Fruit fly (Drosophila melanogaster) whole organism, embryonic: ENCODE results near the gene Cyt-c-d.

Source experiments
- BEAF-32 ChIP-seq: fragments of 200-800 bp; sonication (Bioruptor generic); optimal IDR thresholded peaks from 3 replicates; lab custom pipeline; 2017; ENCODE audit warnings: missing biosample characterization, missing genetic modification characterization, mild to moderate bottlenecking, moderate library complexity, missing genetic modification reagents
- Bdp1 ChIP-seq: fragments of 200-800 bp; sonication (Bioruptor generic); optimal IDR thresholded peaks from 3 replicates; lab custom pipeline; 2016; ENCODE audit warnings: missing biosample characterization, missing genetic modification characterization
- C15 ChIP-seq: fragments of 200-800 bp; sonication (Bioruptor generic); IDR thresholded peaks from 3 replicates; pipeline ENCODE4 v1.3.6; 2022; ENCODE audit warnings: missing biosample characterization, missing genetic modification characterization
- CG10209 ChIP-seq: fragments of 200-800 bp; sonication (Bioruptor generic); optimal IDR thresholded peaks from 3 replicates; lab custom pipeline; 2017; ENCODE audit warnings: missing biosample characterization, mild to moderate bottlenecking, missing genetic modification characterization, missing genetic modification reagents
- CG10654 ChIP-seq: fragments of 200-800 bp; sonication (Bioruptor generic); optimal IDR thresholded peaks from 2 replicates; lab custom pipeline; 2016; ENCODE audit warnings: missing biosample characterization, missing genetic modification characterization
- CG11085 ChIP-seq: fragments of 200-800 bp; sonication (Bioruptor generic); IDR thresholded peaks from 2 replicates; pipeline ENCODE4 v1.3.6; 2022; ENCODE audit warnings: missing biosample characterization, missing genetic modification characterization
- CG12219 ChIP-seq: fragments of 200-800 bp; sonication (Bioruptor generic); optimal IDR thresholded peaks from 3 replicates; lab custom pipeline; 2018; ENCODE audit warnings: missing biosample characterization, mild to moderate bottlenecking, missing genetic modification characterization
- CG12299 ChIP-seq: fragments of 200-800 bp; sonication (Bioruptor generic); optimal IDR thresholded peaks from 2 replicates; lab custom pipeline; 2018; ENCODE audit warnings: missing biosample characterization, mild to moderate bottlenecking, missing genetic modification characterization
- CG13775 ChIP-seq: fragments of 200-800 bp; sonication (Bioruptor generic); optimal IDR thresholded peaks from 3 replicates; lab custom pipeline; 2017; ENCODE audit warnings: missing biosample characterization, mild to moderate bottlenecking, missing genetic modification characterization
- CG14441 ChIP-seq: fragments of 200-800 bp; sonication (Bioruptor generic); IDR thresholded peaks from 2 replicates; pipeline ENCODE4 v1.3.6; 2022; ENCODE audit warnings: missing biosample characterization, missing genetic modification characterization
- CG14710 ChIP-seq: fragments of 200-800 bp; sonication (Bioruptor generic); optimal IDR thresholded peaks from 3 replicates; lab custom pipeline; 2019; ENCODE audit warnings: missing biosample characterization, mild to moderate bottlenecking, missing genetic modification characterization, moderate library complexity
- CG1602 ChIP-seq: fragments of 200-800 bp; sonication (Bioruptor generic); optimal IDR thresholded peaks from 3 replicates; lab custom pipeline; 2016; ENCODE audit warnings: missing biosample characterization, missing genetic modification characterization
- CG17361 ChIP-seq: fragments of 200-800 bp; sonication (Bioruptor generic); IDR thresholded peaks from 3 replicates; pipeline ENCODE4 v1.3.6; 2022; ENCODE audit warnings: missing biosample characterization, missing genetic modification characterization
- CG17829 ChIP-seq: fragments of 200-800 bp; optimal IDR thresholded peaks from 2 replicates; lab custom pipeline; 2019; ENCODE audit warnings: missing biosample characterization, mild to moderate bottlenecking, missing genetic modification characterization, moderate library complexity
- CG18476 ChIP-seq: fragments of 200-800 bp; sonication (Bioruptor generic); optimal IDR thresholded peaks from 2 replicates; lab custom pipeline; 2016; ENCODE audit warnings: missing biosample characterization, mild to moderate bottlenecking, missing genetic modification characterization
- CG2199 ChIP-seq: fragments of 200-800 bp; sonication (Bioruptor generic); IDR thresholded peaks from 3 replicates; pipeline ENCODE4 v1.3.6; 2022; ENCODE audit warnings: missing biosample characterization, missing genetic modification characterization
- CG30403 ChIP-seq: fragments of 200-800 bp; sonication (Bioruptor generic); optimal IDR thresholded peaks from 3 replicates; lab custom pipeline; 2016; ENCODE audit warnings: missing biosample characterization, missing genetic modification characterization
- CG32532 ChIP-seq: fragments of 200-800 bp; sonication (Bioruptor generic); IDR thresholded peaks from 2 replicates; pipeline ENCODE4 v1.3.6; 2022; ENCODE audit warnings: missing biosample characterization, missing genetic modification characterization
- CG34376 ChIP-seq: fragments of 200-800 bp; sonication (Bioruptor generic); optimal IDR thresholded peaks from 2 replicates; lab custom pipeline; 2018; ENCODE audit warnings: missing biosample characterization, mild to moderate bottlenecking, missing genetic modification characterization
- CG4617 ChIP-seq: fragments of 200-800 bp; sonication (Bioruptor generic); optimal IDR thresholded peaks from 3 replicates; lab custom pipeline; 2016; ENCODE audit warnings: missing biosample characterization, missing genetic modification characterization, borderline replicate concordance
- CG7987 ChIP-seq: fragments of 200-800 bp; sonication (Bioruptor generic); optimal IDR thresholded peaks from 2 replicates; lab custom pipeline; 2018; ENCODE audit warnings: missing biosample characterization, mild to moderate bottlenecking, missing genetic modification characterization, moderate library complexity
- CG8281 ChIP-seq: fragments of 200-800 bp; sonication (Bioruptor generic); optimal IDR thresholded peaks from 2 replicates; lab custom pipeline; 2018; ENCODE audit warnings: missing biosample characterization, mild to moderate bottlenecking, missing genetic modification characterization, moderate library complexity
- CG9437 ChIP-seq: fragments of 200-800 bp; sonication (Bioruptor generic); optimal IDR thresholded peaks from 2 replicates; lab custom pipeline; 2018; ENCODE audit warnings: missing biosample characterization, mild to moderate bottlenecking, missing genetic modification characterization
- CHES-1-like ChIP-seq: fragments of 200-800 bp; sonication (Bioruptor generic); optimal IDR thresholded peaks from 2 replicates; lab custom pipeline; 2016; ENCODE audit warnings: missing biosample characterization, missing genetic modification characterization
- CoRest ChIP-seq: fragments of 200-800 bp; sonication (Bioruptor generic); optimal IDR thresholded peaks from 3 replicates; lab custom pipeline; 2018; ENCODE audit warnings: missing biosample characterization, mild to moderate bottlenecking, missing genetic modification characterization, moderate library complexity
- Hr51 ChIP-seq, 2 experiments: fragments of 200-800 bp; sonication (Bioruptor generic); optimal IDR thresholded peaks; 2 replicates in 1 of 2; 3 replicates in 1 of 2; lab custom pipeline; 2016 to 2018; ENCODE audit warnings: missing biosample characterization in 2 of 2, missing genetic modification characterization in 2 of 2, mild to moderate bottlenecking in 1 of 2, moderate library complexity in 1 of 2
- Nf-YB ChIP-seq: fragments of 200-800 bp; sonication (Bioruptor generic); optimal IDR thresholded peaks from 3 replicates; lab custom pipeline; 2019; ENCODE audit warnings: missing biosample characterization, mild to moderate bottlenecking, missing genetic modification characterization, moderate library complexity
- Sox102F ChIP-seq: fragments of 200-800 bp; sonication (Bioruptor generic); optimal IDR thresholded peaks from 2 replicates; lab custom pipeline; 2018; ENCODE audit warnings: missing biosample characterization, mild to moderate bottlenecking, missing genetic modification characterization, moderate library complexity
- Trl ChIP-seq, 3 experiments: fragments of >200 bp in 2 of 3; fragments of 200-800 bp in 1 of 3; sonication (Bioruptor generic) in 1 of 3; optimal IDR thresholded peaks; 2 replicates in 1 of 3; 3 replicates in 2 of 3; lab custom pipeline; 2016 to 2017; ENCODE audit warnings: missing biosample characterization in 1 of 3, missing genetic modification characterization in 1 of 3
- bab2 ChIP-seq: fragments of 200-800 bp; sonication (Bioruptor generic); optimal IDR thresholded peaks from 2 replicates; lab custom pipeline; 2016; ENCODE audit warnings: missing biosample characterization, missing genetic modification characterization
- bbx ChIP-seq: fragments of 200-800 bp; sonication (Bioruptor generic); IDR thresholded peaks from 2 replicates; pipeline ENCODE4 v1.3.6; 2022; ENCODE audit warnings: missing biosample characterization, missing genetic modification characterization; ENCODE audit not compliant: partially characterized antibody
- bowl ChIP-seq: fragments of 200-800 bp; sonication (Bioruptor generic); IDR thresholded peaks from 2 replicates; pipeline ENCODE4 v1.3.6; 2022; ENCODE audit warnings: missing biosample characterization, missing genetic modification characterization
- bsh ChIP-seq, 2 experiments: fragments of 200-800 bp; sonication (Bioruptor generic); optimal IDR thresholded peaks; 2 replicates each; lab custom pipeline; 2017 to 2018; ENCODE audit warnings: mild to moderate bottlenecking in 2 of 2, missing biosample characterization in 2 of 2, missing genetic modification characterization in 2 of 2, moderate library complexity in 1 of 2
- cad ChIP-seq: fragments of >200 bp; optimal IDR thresholded peaks from 2 replicates; lab custom pipeline; 2017; ENCODE audit warnings: missing biosample characterization, missing genetic modification characterization
- crol ChIP-seq: fragments of 200-800 bp; sonication (Bioruptor generic); IDR thresholded peaks from 2 replicates; pipeline ENCODE4 v1.3.6; 2022; ENCODE audit warnings: missing biosample characterization, missing genetic modification characterization
- dan ChIP-seq: fragments of 200-800 bp; sonication (Bioruptor generic); IDR thresholded peaks from 2 replicates; pipeline ENCODE4 v1.3.6; 2022; ENCODE audit warnings: missing biosample characterization, missing genetic modification characterization
- ewg ChIP-seq: fragments of 200-800 bp; sonication (Bioruptor generic); optimal IDR thresholded peaks from 3 replicates; lab custom pipeline; 2017; ENCODE audit warnings: mild to moderate bottlenecking, missing biosample characterization, missing genetic modification reagents, missing genetic modification characterization
- gro ChIP-seq: fragments of 200-800 bp; sonication (Bioruptor generic); optimal IDR thresholded peaks from 2 replicates; lab custom pipeline; 2016; ENCODE audit warnings: missing biosample characterization, missing genetic modification characterization
- h ChIP-seq: fragments of >200 bp; optimal IDR thresholded peaks from 2 replicates; lab custom pipeline; 2017
- ind ChIP-seq: fragments of 200-800 bp; sonication (Bioruptor generic); optimal IDR thresholded peaks from 3 replicates; lab custom pipeline; 2016; ENCODE audit warnings: missing biosample characterization, missing genetic modification characterization
- jigr1 ChIP-seq: fragments of 200-800 bp; sonication (Bioruptor generic); IDR thresholded peaks from 3 replicates; pipeline ENCODE4 v1.3.6; 2022; ENCODE audit warnings: missing biosample characterization, missing genetic modification characterization
- kni ChIP-seq: fragments of 200-800 bp; sonication (Bioruptor generic); optimal IDR thresholded peaks from 3 replicates; lab custom pipeline; 2017; ENCODE audit warnings: mild to moderate bottlenecking, missing biosample characterization, missing genetic modification reagents, missing genetic modification characterization
- lilli ChIP-seq: fragments of 200-800 bp; sonication (Bioruptor generic); optimal IDR thresholded peaks from 3 replicates; lab custom pipeline; 2016; ENCODE audit warnings: missing biosample characterization, missing genetic modification characterization
- scrt ChIP-seq: fragments of 200-800 bp; sonication (Bioruptor generic); optimal IDR thresholded peaks from 2 replicates; lab custom pipeline; 2018; ENCODE audit warnings: missing biosample characterization, mild to moderate bottlenecking, missing genetic modification characterization, moderate library complexity
- seq ChIP-seq: fragments of 200-800 bp; sonication (Bioruptor generic); IDR thresholded peaks from 2 replicates; pipeline ENCODE4 v1.3.6; 2022; ENCODE audit warnings: missing biosample characterization, missing genetic modification characterization
- sisA ChIP-seq: fragments of 200-800 bp; sonication (Bioruptor generic); IDR thresholded peaks from 2 replicates; pipeline ENCODE4 v1.3.6; 2022; ENCODE audit warnings: missing biosample characterization, missing genetic modification characterization
- sob ChIP-seq: fragments of 200-800 bp; sonication (Bioruptor generic); IDR thresholded peaks from 2 replicates; pipeline ENCODE4 v1.3.6; 2022; ENCODE audit warnings: missing biosample characterization, missing genetic modification characterization
- trh ChIP-seq: fragments of 200-800 bp; sonication (Bioruptor generic); optimal IDR thresholded peaks from 2 replicates; lab custom pipeline; 2016; ENCODE audit warnings: missing biosample characterization, missing genetic modification characterization
- unpg ChIP-seq: fragments of 200-800 bp; sonication (Bioruptor generic); optimal IDR thresholded peaks from 3 replicates; lab custom pipeline; 2018; ENCODE audit warnings: missing biosample characterization, mild to moderate bottlenecking, missing genetic modification characterization, moderate library complexity
- usp ChIP-seq: fragments of >200 bp; optimal IDR thresholded peaks from 2 replicates; lab custom pipeline; 2017; ENCODE audit warnings: missing biosample characterization, missing genetic modification characterization

Cyt-c-d gene

DNA sequence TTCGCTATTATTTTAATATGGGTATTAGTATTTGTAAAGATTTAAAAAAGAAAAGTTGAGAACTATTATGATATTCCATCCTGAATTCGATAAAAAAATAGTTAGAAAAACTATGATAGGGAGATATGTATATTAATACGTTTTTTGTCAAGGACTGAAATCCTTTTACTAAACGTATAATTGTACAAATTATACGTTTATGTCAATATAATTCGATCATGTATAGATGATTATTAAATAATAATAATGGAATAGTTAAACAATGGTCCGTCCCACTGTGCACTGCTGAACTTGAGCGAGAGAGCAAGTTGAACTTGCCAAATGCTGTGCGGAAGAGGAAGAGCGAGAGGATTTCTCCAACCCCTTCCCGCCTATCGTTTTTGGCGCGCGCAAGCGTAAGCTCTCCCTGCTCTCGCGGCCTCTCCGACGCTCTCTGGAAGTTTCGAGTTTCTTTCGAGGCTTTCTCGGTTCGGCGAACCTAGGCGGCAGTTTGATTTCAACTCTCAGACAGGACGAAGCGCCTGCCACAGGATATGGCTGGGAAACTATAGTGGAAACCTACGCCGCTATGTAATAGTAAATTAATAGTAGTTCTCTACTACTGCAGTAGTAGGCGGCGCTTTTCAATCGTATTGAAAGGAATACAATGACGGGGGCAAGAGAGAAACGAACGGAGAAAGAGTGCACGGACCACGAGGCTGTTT, 30.6 kb upstream of the Cyt-c-d start (continued):
- no peak for TF ChIP-seq cad
- peak; percentile 8 for TF ChIP-seq CG1602 (GFP tag; lab: Kevin White, UChicago)
- TF ChIP-seq CG7987 (GFP tag; lab: Kevin White, UChicago), result no peak
- TF ChIP-seq CG34376 (GFP tag; lab: Kevin White, UChicago), result peak; percentile 41
- peak; percentile 68 to 76 for TF ChIP-seq Trl (optimal IDR thresholded peaks at IDR 0.05; lab: Kevin White, UChicago)
- TF ChIP-seq Trl (GFP tag; optimal IDR thresholded peaks at IDR 0.05; lab: Kevin White, UChicago), result no peak
- no peak for TF ChIP-seq sob
- no peak for TF ChIP-seq lilli (GFP tag; lab: Kevin White, UChicago)
- peak; percentile 58 for TF ChIP-seq Sox102F
- TF ChIP-seq usp (GFP tag; lab: Kevin White, UChicago), result no peak
- TF ChIP-seq ind (GFP tag; lab: Kevin White, UChicago), result peak; percentile 17
- no peak for TF ChIP-seq h
- TF ChIP-seq CG14441 (GFP tag; lab: Robert Waterston, UW), result no peak
- no peak for TF ChIP-seq CHES-1-like (GFP tag; lab: Kevin White, UChicago)
- TF ChIP-seq CG8281 (tag; lab: Kevin White, UChicago), result no peak
- TF ChIP-seq CG10209 (GFP tag; lab: Kevin White, UChicago), result peak; percentile 47
- peak; percentile 15 for TF ChIP-seq scrt (GFP tag; lab: Kevin White, UChicago)
- TF ChIP-seq sisA, result peak; percentile 39
- no peak for TF ChIP-seq dan (GFP tag; lab: Robert Waterston, UW)
- peak; percentile 81 for TF ChIP-seq CoRest (tag; lab: Kevin White, UChicago)
- TF ChIP-seq jigr1, result no peak
- TF ChIP-seq CG17829 (tag; lab: Kevin White, UChicago), result peak; percentile 39
- peak; percentile 8 for TF ChIP-seq CG12219
- no peak for TF ChIP-seq CG11085 (GFP tag; lab: Robert Waterston, UW)
- no peak for TF ChIP-seq bab2 (GFP tag; lab: Kevin White, UChicago)
- TF ChIP-seq CG13775 (GFP tag; lab: Kevin White, UChicago), result peak; percentile 23
- peak; percentile 69 for TF ChIP-seq CG30403
- peak; percentile 77 for TF ChIP-seq CG17361 (GFP tag; lab: Robert Waterston, UW)
- TF ChIP-seq BEAF-32, result no peak
- peak; percentile 92 for TF ChIP-seq ewg (GFP tag; lab: Kevin White, UChicago)
- TF ChIP-seq CG18476, result no peak
- TF ChIP-seq CG10654, result peak; percentile 24
- TF ChIP-seq C15 (GFP tag; lab: Robert Waterston, UW), result no peak
- peak; percentile 43 for TF ChIP-seq CG9437
- peak in 1 of 2 experiments; percentile 85 for TF ChIP-seq Hr51 (GFP tag; optimal IDR thresholded peaks at IDR 0.05; lab: Kevin White, UChicago)
- TF ChIP-seq gro (GFP tag; lab: Kevin White, UChicago), result no peak
- TF ChIP-seq CG4617, result no peak
- TF ChIP-seq CG14710 (tag; lab: Kevin White, UChicago), result peak; percentile 64
- no peak for TF ChIP-seq kni (GFP tag; lab: Kevin White, UChicago)
- no peak for TF ChIP-seq bowl (GFP tag; lab: Robert Waterston, UW)
- TF ChIP-seq CG12299, result peak; percentile 64
- peak; percentile 63 for TF ChIP-seq unpg (GFP tag; lab: Kevin White, UChicago)
- peak; percentile 60 for TF ChIP-seq Nf-YB (GFP tag; lab: Kevin White, UChicago)
- TF ChIP-seq seq (GFP tag; lab: Robert Waterston, UW), result no peak
- peak; percentile 66; the same call in 2 of the 3 replicates for TF ChIP-seq CG2199
- peak; percentile 72 for TF ChIP-seq crol (GFP tag; lab: Robert Waterston, UW)
- no peak for TF ChIP-seq Bdp1
- no peak for TF ChIP-seq bbx (GFP tag; lab: Robert Waterston, UW)
- peak; percentile 61 for TF ChIP-seq bsh (GFP tag; optimal IDR thresholded peaks at IDR 0.05; lab: Kevin White, UChicago)
- TF ChIP-seq CG32532 (GFP tag; lab: Robert Waterston, UW), result no peak
- TF ChIP-seq trh (GFP tag; lab: Kevin White, UChicago), result peak; percentile 20
